Worm (Caenorhabditis elegans): ENCODE results near the gene K10D11.5.

The K10D11.5 gene

DNA sequence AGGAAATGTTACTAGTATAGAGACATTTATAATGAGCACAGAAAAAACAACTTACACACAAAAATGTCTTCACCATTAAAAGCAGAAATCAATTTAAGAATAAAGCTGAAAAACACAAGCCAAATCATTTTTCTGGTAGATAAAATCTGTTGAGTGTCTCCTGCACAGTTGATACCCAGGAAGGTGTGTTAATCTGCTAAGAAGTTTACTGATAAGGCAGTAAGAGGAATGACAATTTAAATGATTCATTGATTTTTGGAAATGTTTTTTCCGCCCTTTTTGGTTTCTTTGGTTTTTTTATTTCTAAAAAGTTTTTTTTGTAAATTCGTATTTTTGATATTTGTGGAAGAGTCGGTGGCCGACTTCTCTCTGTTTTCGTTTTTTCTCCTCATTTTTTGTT is 5.7 kb downstream of the K10D11.5 start, which contains the start of gene K10D11.3:
Gene K10D11.3 (minus strand): TSS at position 174 of the 400 bp plus-strand sequence.
- TF ChIP-seq dao-5 (tag; optimal IDR thresholded peaks at IDR 0.05), result no peak
- TF ChIP-seq him-1 (tag; optimal IDR thresholded peaks at IDR 0.05), result no peak
- TF ChIP-seq W03F9.2 (tag; optimal IDR thresholded peaks at IDR 0.05), result no peak

ce11 chrIV:12978307-12979036 is 13.2 kb downstream of the K10D11.5 start, which contains the start of gene K10D11.2:
Gene K10D11.2, plus strand, starts transcription at chrIV:12978986.
- no peak for TF ChIP-seq him-1 (tag; optimal IDR thresholded peaks at IDR 0.05)
- TF ChIP-seq W03F9.2 (tag; optimal IDR thresholded peaks at IDR 0.05), result no peak
- TF ChIP-seq dao-5 (tag; optimal IDR thresholded peaks at IDR 0.05), result no peak

ce11 chrIV:12977650-12978049 is 14.0 kb downstream of the K10D11.5 start:
- TF ChIP-seq W03F9.2 (tag; optimal IDR thresholded peaks at IDR 0.05) (no peak), dao-5 (tag; optimal IDR thresholded peaks at IDR 0.05) (no peak), him-1 (tag; optimal IDR thresholded peaks at IDR 0.05) (no peak)

- TF ChIP-seq dao-5 (tag; optimal IDR thresholded peaks at IDR 0.05), result no peak
- no peak for TF ChIP-seq him-1 (tag; optimal IDR thresholded peaks at IDR 0.05)
- TF ChIP-seq W03F9.2 (tag; optimal IDR thresholded peaks at IDR 0.05), result no peak
Observed at ce11 chrIV:12975981-12976380, 15.7 kb downstream of the K10D11.5 start, which contains the start of gene dod-17. Gene dod-17, plus strand, starts transcription at chrIV:12976303.

DNA sequence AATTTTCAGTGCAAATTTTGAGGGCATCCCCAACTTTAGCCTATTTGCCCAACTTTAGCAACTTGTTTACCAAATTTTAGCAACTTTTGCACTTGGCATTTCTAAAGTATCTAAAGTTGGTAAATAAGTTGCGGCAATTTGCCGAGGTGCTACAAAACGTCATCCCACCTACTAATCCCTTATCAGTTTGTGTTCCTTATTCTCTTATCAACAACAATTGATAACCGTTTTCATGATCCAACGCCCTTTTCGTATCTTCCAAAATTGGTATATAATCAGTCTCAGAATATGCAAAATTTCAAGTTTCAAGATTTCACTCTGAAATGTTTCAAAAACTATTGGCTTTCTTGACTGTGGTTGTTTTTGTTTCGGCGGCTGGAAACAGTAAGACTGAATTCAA is 18.3 kb downstream of the K10D11.5 start, which contains the start of gene F55G11.4:
Gene F55G11.4 (plus strand): TSS at position 289 of the 400 bp plus-strand sequence.
- no peak for TF ChIP-seq dao-5 (tag; optimal IDR thresholded peaks at IDR 0.05)
- TF ChIP-seq him-1 (tag; optimal IDR thresholded peaks at IDR 0.05), result no peak
- no peak for TF ChIP-seq W03F9.2 (tag; optimal IDR thresholded peaks at IDR 0.05)

- no peak for TF ChIP-seq him-1 (tag; optimal IDR thresholded peaks at IDR 0.05)
- no peak for TF ChIP-seq W03F9.2 (tag; optimal IDR thresholded peaks at IDR 0.05)
- TF ChIP-seq dao-5 (tag; optimal IDR thresholded peaks at IDR 0.05), result no peak
Observed at ce11 chrIV:12972780-12973179, 18.9 kb downstream of the K10D11.5 start.

DNA sequence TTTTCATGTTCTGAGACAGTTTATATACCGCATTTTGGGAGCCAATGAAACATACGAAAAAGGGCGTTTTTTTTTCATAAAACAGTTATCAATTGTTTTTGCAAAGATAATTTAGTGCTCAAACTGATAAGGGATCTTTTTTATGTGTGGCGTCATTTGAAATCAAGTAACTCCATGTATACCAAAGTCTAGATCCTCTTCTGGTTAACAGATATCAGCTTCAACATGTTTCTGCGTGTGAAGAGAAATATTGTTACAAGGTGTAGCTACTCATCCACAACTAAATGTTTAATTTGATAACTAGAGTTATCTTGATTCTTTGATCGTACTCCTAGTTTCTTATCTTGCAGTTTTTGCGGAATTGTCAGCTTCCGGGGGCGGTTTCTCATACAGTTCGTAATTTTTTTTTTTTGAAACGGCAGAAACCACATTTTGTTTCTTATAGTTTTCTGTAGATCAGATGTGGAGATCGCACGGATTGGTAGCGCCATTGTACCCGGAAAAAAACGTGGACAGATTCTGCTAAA is 19.6 kb downstream of the K10D11.5 start:
- no peak for TF ChIP-seq him-1 (tag; optimal IDR thresholded peaks at IDR 0.05)
- no peak for TF ChIP-seq dao-5 (tag; optimal IDR thresholded peaks at IDR 0.05)

ce11 chrIV:12969141-12969540 is 22.5 kb downstream of the K10D11.5 start, which contains the start of gene F55G11.2:
Gene F55G11.2, minus strand, starts transcription at chrIV:12969289.
- TF ChIP-seq W03F9.2 (tag; optimal IDR thresholded peaks at IDR 0.05) (no peak), dao-5 (tag; optimal IDR thresholded peaks at IDR 0.05) (no peak), him-1 (tag; optimal IDR thresholded peaks at IDR 0.05) (no peak)

DNA sequence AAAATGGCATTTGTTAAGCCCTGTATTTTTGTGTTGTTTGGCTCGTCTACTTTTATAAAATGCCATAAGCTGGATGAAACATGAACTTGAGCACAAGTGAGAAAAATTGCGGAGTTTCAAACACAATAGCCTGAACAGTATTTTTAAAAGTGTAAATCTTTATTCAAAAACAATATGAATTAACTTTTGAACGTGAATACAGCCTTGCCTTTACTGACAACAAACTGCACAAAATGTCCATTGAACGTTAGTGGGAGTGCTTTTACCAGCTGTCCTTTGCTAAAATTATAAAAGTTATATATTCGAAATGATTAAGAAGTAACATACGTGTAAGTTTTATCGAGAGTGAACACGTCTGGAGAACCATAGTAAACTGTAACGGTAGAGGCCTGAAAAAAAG is 24.3 kb downstream of the K10D11.5 start:
- TF ChIP-seq dao-5 (tag; optimal IDR thresholded peaks at IDR 0.05) (no peak), him-1 (tag; optimal IDR thresholded peaks at IDR 0.05) (no peak), W03F9.2 (tag; optimal IDR thresholded peaks at IDR 0.05) (no peak)

DNA sequence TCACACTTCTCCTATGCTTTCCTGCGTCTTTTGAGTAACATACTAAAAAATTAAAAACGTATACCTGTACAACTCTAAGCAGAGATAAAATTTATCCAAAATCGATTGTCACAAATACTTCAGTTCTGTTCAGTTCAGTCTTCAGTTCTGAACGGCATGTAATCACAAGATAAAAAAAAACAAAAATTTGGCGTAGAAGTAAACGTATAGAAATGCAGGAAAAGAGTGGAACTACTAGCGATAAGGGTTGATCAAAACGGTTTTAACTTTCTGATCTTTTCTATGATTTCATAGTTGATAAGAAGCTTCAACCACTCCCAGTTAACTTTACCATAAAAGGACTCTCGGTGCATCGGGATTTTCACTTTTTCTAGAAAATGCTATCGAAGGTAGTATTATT is 26.6 kb downstream of the K10D11.5 start, which contains the start of gene dod-22:
Gene dod-22 (plus strand): TSS at position 301 of the 400 bp plus-strand sequence.
- TF ChIP-seq dao-5 (tag; optimal IDR thresholded peaks at IDR 0.05) (no peak), him-1 (tag; optimal IDR thresholded peaks at IDR 0.05) (no peak), W03F9.2 (tag; optimal IDR thresholded peaks at IDR 0.05) (no peak)

DNA sequence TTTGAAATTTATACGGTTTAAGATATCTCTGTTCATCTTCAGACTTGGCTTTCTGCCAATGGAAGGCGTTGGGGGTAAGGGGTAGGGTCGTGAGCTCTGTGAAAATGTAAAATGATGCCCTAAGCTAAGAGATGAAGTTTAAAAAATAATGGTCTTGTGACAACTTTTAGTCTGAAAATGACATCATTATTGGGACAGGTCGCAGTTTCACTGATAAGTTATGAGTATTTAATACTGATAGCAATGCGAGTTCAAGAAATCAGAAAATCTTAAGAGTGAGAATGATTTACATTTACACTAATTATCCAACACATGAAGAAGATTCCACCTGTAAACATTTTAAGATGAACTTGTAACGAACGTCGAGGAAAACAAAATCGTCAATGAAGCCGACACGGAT is 27.0 kb downstream of the K10D11.5 start:
- no peak for TF ChIP-seq him-1 (tag; optimal IDR thresholded peaks at IDR 0.05)
- TF ChIP-seq dao-5 (tag; optimal IDR thresholded peaks at IDR 0.05), result no peak
- TF ChIP-seq W03F9.2 (tag; optimal IDR thresholded peaks at IDR 0.05), result no peak

- no peak for TF ChIP-seq W03F9.2 (tag; optimal IDR thresholded peaks at IDR 0.05)
- TF ChIP-seq him-1 (tag; optimal IDR thresholded peaks at IDR 0.05), result no peak
- TF ChIP-seq dao-5 (tag; optimal IDR thresholded peaks at IDR 0.05), result no peak
Observed at ce11 chrIV:12962564-12962963, 29.1 kb downstream of the K10D11.5 start, which contains the start of gene F55G11.8. Gene F55G11.8, plus strand, starts transcription at chrIV:12962808.

DNA sequence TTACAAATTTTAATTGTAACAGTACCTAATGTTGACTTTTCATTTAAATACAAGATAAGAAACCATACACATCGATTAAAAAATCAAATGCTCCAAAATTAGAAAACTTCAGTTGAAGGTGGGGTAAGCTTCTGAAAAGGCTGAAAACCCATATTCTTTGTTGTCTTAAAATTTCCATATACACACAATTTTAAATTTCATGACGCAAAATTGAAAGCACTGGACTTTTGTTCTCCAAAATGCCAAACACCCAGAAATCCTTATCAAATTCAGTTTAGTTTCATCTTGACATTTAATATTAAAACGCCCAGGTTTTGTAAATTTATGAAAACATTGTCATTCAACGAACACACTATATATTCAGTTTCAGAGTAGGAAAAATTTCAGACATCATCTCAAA is 31.5 kb downstream of the K10D11.5 start, which contains the start of gene F55G11.7:
Gene F55G11.7 (plus strand): TSS at position 301 of the 400 bp plus-strand sequence.
- TF ChIP-seq dao-5 (tag; optimal IDR thresholded peaks at IDR 0.05) (no peak), him-1 (tag; optimal IDR thresholded peaks at IDR 0.05) (no peak), W03F9.2 (tag; optimal IDR thresholded peaks at IDR 0.05) (no peak)

- TF ChIP-seq him-1 (tag; optimal IDR thresholded peaks at IDR 0.05) (no peak), dao-5 (tag; optimal IDR thresholded peaks at IDR 0.05) (no peak)
Observed at ce11 chrIV:12957730-12958129, 33.9 kb downstream of the K10D11.5 start, which contains the start of gene F55G11.6. Gene F55G11.6, plus strand, starts transcription at chrIV:12958030.

All from whole organism, L4/young adult.